Fruit fly (Drosophila melanogaster) whole organism, embryonic: ENCODE data around the gene CG15170.

Experiments
- Aef1 ChIP-seq: fragments of 200-800 bp; sonication (Bioruptor generic); IDR thresholded peaks from 3 replicates; pipeline ENCODE4 v1.3.6; 2022; ENCODE audit warnings: missing biosample characterization, missing genetic modification characterization
- Awh ChIP-seq: fragments of 200-800 bp; sonication (Bioruptor generic); IDR thresholded peaks from 2 replicates; pipeline ENCODE4, ENCODE4 v1.3.6; 2022; ENCODE audit warnings: missing biosample characterization, missing genetic modification characterization
- Bgb ChIP-seq: fragments of 200-800 bp; sonication (Bioruptor generic); IDR thresholded peaks from 2 replicates; pipeline ENCODE4 v1.3.6; 2022; ENCODE audit warnings: missing biosample characterization, missing genetic modification characterization; ENCODE audit not compliant: partially characterized antibody
- CG11560 ChIP-seq: fragments of 200-800 bp; sonication (Bioruptor generic); IDR thresholded peaks from 3 replicates; pipeline ENCODE4 v1.3.6; 2022; ENCODE audit warnings: missing biosample characterization, missing genetic modification characterization
- CG12071 ChIP-seq: fragments of 200-800 bp; sonication (Bioruptor generic); optimal IDR thresholded peaks from 3 replicates; lab custom pipeline; 2018; ENCODE audit warnings: missing biosample characterization, mild to moderate bottlenecking, missing genetic modification characterization
- CG13424 ChIP-seq: fragments of 200-800 bp; sonication (Bioruptor generic); optimal IDR thresholded peaks from 2 replicates; lab custom pipeline; 2019; ENCODE audit warnings: missing biosample characterization, mild to moderate bottlenecking, missing genetic modification characterization, moderate library complexity
- CG16815 ChIP-seq: fragments of 200-800 bp; sonication (Bioruptor generic); optimal IDR thresholded peaks from 3 replicates; lab custom pipeline; 2017; ENCODE audit warnings: missing biosample characterization, mild to moderate bottlenecking, missing genetic modification characterization
- CG18011 ChIP-seq: fragments of 200-800 bp; sonication (Bioruptor generic); optimal IDR thresholded peaks from 2 replicates; lab custom pipeline; 2017; ENCODE audit warnings: missing biosample characterization, missing genetic modification characterization, mild to moderate bottlenecking, moderate library complexity, missing genotype
- CG2712 ChIP-seq: fragments of 200-800 bp; optimal IDR thresholded peaks from 3 replicates; lab custom pipeline; 2019; ENCODE audit warnings: missing biosample characterization, mild to moderate bottlenecking, missing genetic modification characterization, moderate library complexity
- CG33557 ChIP-seq: fragments of 200-800 bp; sonication (Bioruptor generic); optimal IDR thresholded peaks from 2 replicates; lab custom pipeline; 2019; ENCODE audit warnings: missing biosample characterization, mild to moderate bottlenecking, missing genetic modification characterization, moderate library complexity
- CG42726 ChIP-seq: fragments of 200-800 bp; sonication (Bioruptor generic); IDR thresholded peaks from 2 replicates; pipeline ENCODE4 v1.3.6; 2022; ENCODE audit warnings: missing biosample characterization, missing genetic modification characterization; ENCODE audit not compliant: partially characterized antibody
- CG4424 ChIP-seq: fragments of 200-800 bp; sonication (Bioruptor generic); optimal IDR thresholded peaks from 3 replicates; lab custom pipeline; 2016; ENCODE audit warnings: missing biosample characterization, missing genetic modification characterization
- CG8281 ChIP-seq: fragments of 200-800 bp; sonication (Bioruptor generic); optimal IDR thresholded peaks from 2 replicates; lab custom pipeline; 2018; ENCODE audit warnings: missing biosample characterization, mild to moderate bottlenecking, missing genetic modification characterization, moderate library complexity
- CG8388 ChIP-seq: fragments of 200-800 bp; sonication (Bioruptor generic); optimal IDR thresholded peaks from 2 replicates; lab custom pipeline; 2019; ENCODE audit warnings: missing biosample characterization, mild to moderate bottlenecking, missing genetic modification characterization, moderate library complexity
- D19A ChIP-seq: fragments of 200-800 bp; optimal IDR thresholded peaks from 3 replicates; lab custom pipeline; 2019; ENCODE audit warnings: missing biosample characterization, mild to moderate bottlenecking, missing genetic modification characterization, moderate library complexity
- D19B ChIP-seq: fragments of 200-800 bp; sonication (Bioruptor generic); optimal IDR thresholded peaks from 2 replicates; lab custom pipeline; 2017; ENCODE audit warnings: missing biosample characterization, mild to moderate bottlenecking, missing genetic modification characterization
- Ets65A ChIP-seq: fragments of 200-800 bp; sonication (Bioruptor generic); peaks from one replicate; lab custom pipeline; 2016; ENCODE audit warnings: missing biosample characterization, missing genetic modification characterization
- HHEX ChIP-seq: fragments of 200-800 bp; sonication (Bioruptor generic); optimal IDR thresholded peaks from 3 replicates; lab custom pipeline; 2017; ENCODE audit warnings: missing biosample characterization, mild to moderate bottlenecking, missing genetic modification characterization, missing genetic modification reagents
- Hr3 ChIP-seq: fragments of 200-800 bp; sonication (Bioruptor generic); optimal IDR thresholded peaks from 3 replicates; lab custom pipeline; 2016; ENCODE audit warnings: missing biosample characterization, missing genetic modification characterization
- Kr ChIP-seq: fragments of 200-800 bp; sonication (Bioruptor generic); optimal IDR thresholded peaks from 2 replicates; lab custom pipeline; 2017; ENCODE audit warnings: missing biosample characterization, mild to moderate bottlenecking, missing genetic modification characterization
- MBD-R2 ChIP-seq: fragments of 200-800 bp; sonication (Bioruptor generic); IDR thresholded peaks from 2 replicates; pipeline ENCODE4 v1.3.6; 2022; ENCODE audit warnings: missing biosample characterization, missing genetic modification characterization
- Mes4 ChIP-seq: fragments of 200-800 bp; sonication (Bioruptor generic); optimal IDR thresholded peaks from 2 replicates; lab custom pipeline; 2016; ENCODE audit warnings: missing biosample characterization, missing genetic modification characterization
- Myb ChIP-seq: fragments of 200-800 bp; sonication (Bioruptor generic); optimal IDR thresholded peaks from 2 replicates; lab custom pipeline; 2016; ENCODE audit warnings: missing biosample characterization, missing genetic modification characterization
- Nf-YC ChIP-seq: fragments of 200-800 bp; optimal IDR thresholded peaks from 3 replicates; lab custom pipeline; 2019; ENCODE audit warnings: missing biosample characterization, mild to moderate bottlenecking, missing genetic modification characterization, moderate library complexity
- Optix ChIP-seq: fragments of 200-800 bp; sonication (Bioruptor generic); IDR thresholded peaks from 3 replicates; pipeline ENCODE4 v1.3.6; 2022; ENCODE audit warnings: missing biosample characterization, missing genetic modification characterization
- Scr ChIP-seq: fragments of 200-800 bp; sonication (Bioruptor generic); IDR thresholded peaks from 2 replicates; pipeline ENCODE4 v1.3.6; 2022; ENCODE audit warnings: missing biosample characterization, missing genetic modification characterization; ENCODE audit not compliant: partially characterized antibody
- Sox102F ChIP-seq: fragments of 200-800 bp; sonication (Bioruptor generic); optimal IDR thresholded peaks from 2 replicates; lab custom pipeline; 2018; ENCODE audit warnings: missing biosample characterization, mild to moderate bottlenecking, missing genetic modification characterization, moderate library complexity
- Xrp1 ChIP-seq: fragments of 200-800 bp; sonication (Bioruptor generic); IDR thresholded peaks from 2 replicates; pipeline ENCODE4 v1.3.6; 2022; ENCODE audit warnings: missing biosample characterization, missing genetic modification characterization
- al ChIP-seq: fragments of 200-800 bp; sonication (Bioruptor generic); IDR thresholded peaks from 2 replicates; pipeline ENCODE4 v1.3.6; 2022; ENCODE audit warnings: missing biosample characterization, missing genetic modification characterization
- bsh ChIP-seq, 2 experiments: fragments of 200-800 bp; sonication (Bioruptor generic); optimal IDR thresholded peaks; 2 replicates each; lab custom pipeline; 2017 to 2018; ENCODE audit warnings: mild to moderate bottlenecking in 2 of 2, missing biosample characterization in 2 of 2, missing genetic modification characterization in 2 of 2, moderate library complexity in 1 of 2
- cad ChIP-seq: fragments of >200 bp; optimal IDR thresholded peaks from 2 replicates; lab custom pipeline; 2017; ENCODE audit warnings: missing biosample characterization, missing genetic modification characterization
- dmrt11E ChIP-seq: fragments of 200-800 bp; sonication (Bioruptor generic); optimal IDR thresholded peaks from 3 replicates; lab custom pipeline; 2018; ENCODE audit warnings: missing biosample characterization, mild to moderate bottlenecking, missing genetic modification characterization, moderate library complexity
- dpn ChIP-seq, 2 experiments: fragments of 200-800 bp; sonication (Bioruptor generic); optimal IDR thresholded peaks; 3 replicates each; lab custom pipeline; 2016; ENCODE audit warnings: missing biosample characterization in 2 of 2, missing genetic modification characterization in 2 of 2
- ftz-f1 ChIP-seq: fragments of 200-800 bp; sonication (Bioruptor generic); optimal IDR thresholded peaks from 2 replicates; lab custom pipeline; 2016; ENCODE audit warnings: missing biosample characterization, missing genetic modification characterization
- gfzf ChIP-seq: fragments of 200-800 bp; sonication (Bioruptor generic); optimal IDR thresholded peaks from 2 replicates; lab custom pipeline; 2016; ENCODE audit warnings: missing biosample characterization, mild to moderate bottlenecking, missing genetic modification characterization, moderate library complexity
- h ChIP-seq: fragments of >200 bp; optimal IDR thresholded peaks from 2 replicates; lab custom pipeline; 2017
- hkb ChIP-seq, 2 experiments: fragments of 200-800 bp in 1 of 2; fragments of >200 bp in 1 of 2; sonication (Bioruptor generic) in 1 of 2; IDR thresholded peaks in 1 of 2; optimal IDR thresholded peaks in 1 of 2; 2 replicates each; pipeline versions ENCODE4 v1.3.6 to Lab custom; 2017 to 2022; ENCODE audit warnings: missing biosample characterization in 1 of 2, missing genetic modification characterization in 1 of 2
- jigr1 ChIP-seq: fragments of 200-800 bp; sonication (Bioruptor generic); IDR thresholded peaks from 3 replicates; pipeline ENCODE4 v1.3.6; 2022; ENCODE audit warnings: missing biosample characterization, missing genetic modification characterization
- ken ChIP-seq: fragments of 200-800 bp; sonication (Bioruptor generic); IDR thresholded peaks from 3 replicates; pipeline ENCODE4 v1.3.6; 2022; ENCODE audit warnings: missing biosample characterization, missing genetic modification characterization
- lbe ChIP-seq: fragments of 200-800 bp; sonication (Bioruptor generic); optimal IDR thresholded peaks from 2 replicates; lab custom pipeline; 2016; ENCODE audit warnings: missing biosample characterization, mild to moderate bottlenecking, missing genetic modification characterization
- oc ChIP-seq: fragments of 200-800 bp; sonication (Bioruptor generic); optimal IDR thresholded peaks from 2 replicates; lab custom pipeline; 2018; ENCODE audit warnings: missing biosample characterization, mild to moderate bottlenecking, missing genetic modification characterization, moderate library complexity
- onecut ChIP-seq: fragments of 200-800 bp; sonication (Bioruptor generic); IDR thresholded peaks from 2 replicates; pipeline ENCODE4 v1.3.6; 2022; ENCODE audit warnings: missing biosample characterization, missing genetic modification characterization
- org-1 ChIP-seq: fragments of 200-800 bp; sonication (Bioruptor generic); optimal IDR thresholded peaks from 2 replicates; lab custom pipeline; 2017; ENCODE audit warnings: missing biosample characterization, missing genetic modification characterization
- pfk ChIP-seq: fragments of 200-800 bp; sonication (Bioruptor generic); optimal IDR thresholded peaks from 2 replicates; lab custom pipeline; 2018; ENCODE audit warnings: missing biosample characterization, mild to moderate bottlenecking, missing genetic modification characterization, moderate library complexity
- sc ChIP-seq, 3 experiments: fragments of >200 bp in 2 of 3; fragments of 200-800 bp in 1 of 3; sonication (Bioruptor generic) in 1 of 3; optimal IDR thresholded peaks; 2 replicates in 2 of 3; 3 replicates in 1 of 3; lab custom pipeline; 2017; ENCODE audit warnings: mild to moderate bottlenecking in 1 of 3, missing biosample characterization in 1 of 3, missing genetic modification characterization in 1 of 3, missing genetic modification reagents in 1 of 3
- sens ChIP-seq: fragments of 200-800 bp; sonication (Bioruptor generic); peaks from one replicate; lab custom pipeline; 2016; ENCODE audit warnings: missing biosample characterization, missing genetic modification characterization
- trem ChIP-seq: fragments of 200-800 bp; optimal IDR thresholded peaks from 3 replicates; lab custom pipeline; 2019; ENCODE audit warnings: missing biosample characterization, mild to moderate bottlenecking, missing genetic modification characterization, moderate library complexity
- zf30C ChIP-seq: fragments of 200-800 bp; sonication (Bioruptor generic); optimal IDR thresholded peaks from 3 replicates; lab custom pipeline; 2018; ENCODE audit warnings: missing biosample characterization, mild to moderate bottlenecking, missing genetic modification characterization

CG15170 gene

DNA sequence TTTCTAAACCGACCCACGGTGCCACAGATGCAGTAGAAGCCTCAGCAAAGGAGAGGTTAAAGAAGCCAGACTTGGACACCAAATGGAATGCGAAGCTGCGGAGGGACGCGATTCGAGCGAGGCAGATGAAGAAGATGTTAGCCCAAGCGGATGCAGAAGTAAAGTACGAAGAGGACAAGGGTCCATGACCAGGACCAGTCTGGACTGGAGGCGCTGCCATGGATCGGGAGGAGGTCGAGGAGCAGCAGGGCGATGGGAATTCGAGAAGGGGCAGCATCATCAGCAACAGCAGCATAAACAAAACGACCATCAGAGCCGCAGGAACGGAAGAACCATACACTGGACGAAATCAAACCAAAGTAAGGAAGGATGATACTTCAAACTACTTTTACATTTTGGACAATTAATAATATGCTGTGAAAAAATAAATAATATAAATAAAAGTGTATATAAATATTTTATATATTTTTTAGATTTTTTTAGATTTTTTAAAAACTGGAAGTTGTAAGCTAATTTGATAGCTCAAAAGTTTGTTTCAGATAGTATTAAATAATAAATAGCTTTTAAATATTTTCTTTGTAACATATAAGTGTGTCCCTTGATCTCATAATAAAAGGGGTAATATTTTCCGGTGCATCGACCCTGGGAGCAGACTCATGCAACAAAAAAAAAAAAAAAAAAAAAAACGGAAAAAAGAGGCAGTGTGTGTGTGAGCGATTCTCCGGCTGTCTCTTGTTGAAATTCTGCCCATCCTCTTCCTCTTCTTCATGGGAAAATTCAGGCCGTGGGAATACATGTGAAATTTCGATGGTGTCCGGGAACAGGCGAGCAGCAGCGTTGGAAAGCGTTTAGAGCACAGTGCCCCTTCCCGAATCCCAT, 43.2 kb downstream of the CG15170 start:
- TF ChIP-seq CG42726 (no peak), dpn (GFP tag; optimal IDR thresholded peaks at IDR 0.05; lab: Kevin White, UChicago) (no peak), sc (optimal IDR thresholded peaks at IDR 0.05; lab: Kevin White, UChicago) (no peak), sc (GFP tag; optimal IDR thresholded peaks at IDR 0.05; lab: Kevin White, UChicago) (peak; percentile 46), cad (GFP tag; lab: Kevin White, UChicago) (no peak), D19B (GFP tag; lab: Kevin White, UChicago) (no peak), Xrp1 (GFP tag; lab: Robert Waterston, UW) (peak; percentile 51; the same call in 1 of the 2 replicates), jigr1 (GFP tag; lab: Robert Waterston, UW) (no peak), oc (tag; lab: Kevin White, UChicago) (no peak), Optix (GFP tag; lab: Robert Waterston, UW) (no peak), Aef1 (GFP tag; lab: Robert Waterston, UW) (0 out of 3 replicates have a peak, but pooled peaks have one; percentile 12), Hr3 (GFP tag; lab: Kevin White, UChicago) (peak; percentile 37), CG8388 (GFP tag; lab: Kevin White, UChicago) (peak; percentile 53), HHEX (GFP tag; lab: Kevin White, UChicago) (no peak), Ets65A (GFP tag; lab: Kevin White, UChicago) (peak; percentile 45), sens (GFP tag; lab: Kevin White, UChicago) (no peak), gfzf (no peak), Sox102F (GFP tag; lab: Kevin White, UChicago) (peak; percentile 43), ken (0 out of 3 replicates have a peak, but pooled peaks have one; percentile 33), dmrt11E (tag; lab: Kevin White, UChicago) (peak; percentile 83), onecut (GFP tag; lab: Robert Waterston, UW) (no peak), Nf-YC (no peak), zf30C (GFP tag; lab: Kevin White, UChicago) (peak; percentile 63), Myb (GFP tag; lab: Kevin White, UChicago) (no peak), CG18011 (no peak), h (lab: Kevin White, UChicago) (peak; percentile 51), trem (tag; lab: Kevin White, UChicago) (peak; percentile 53), Kr (GFP tag; lab: Kevin White, UChicago) (no peak), org-1 (GFP tag; lab: Kevin White, UChicago) (no peak), CG11560 (tag; lab: Robert Waterston, UW) (no peak), lbe (GFP tag; lab: Kevin White, UChicago) (peak; percentile 58), CG33557 (peak; percentile 32), MBD-R2 (GFP tag; lab: Robert Waterston, UW) (no peak), Awh (GFP tag; lab: Robert Waterston, UW) (no peak), Scr (GFP tag; lab: Robert Waterston, UW) (no peak), CG12071 (GFP tag; lab: Kevin White, UChicago) (no peak), ftz-f1 (GFP tag; lab: Kevin White, UChicago) (no peak), CG16815 (GFP tag; lab: Kevin White, UChicago) (peak; percentile 7), CG13424 (peak; percentile 23), bsh (GFP tag; optimal IDR thresholded peaks at IDR 0.05; lab: Kevin White, UChicago) (peak; percentile 68 to 92), Bgb (GFP tag; lab: Robert Waterston, UW) (no peak), CG2712 (tag; lab: Kevin White, UChicago) (peak; percentile 77), pfk (GFP tag; lab: Kevin White, UChicago) (no peak), D19A (peak; percentile 43), CG8281 (no peak), hkb (optimal IDR thresholded peaks at IDR 0.05; lab: Kevin White, UChicago) (no peak), hkb (GFP tag; IDR thresholded peaks at IDR 0.05; lab: Robert Waterston, UW) (0 out of 2 replicates have a peak, but pooled peaks have one; percentile 7), CG4424 (peak; percentile 35), al (GFP tag; lab: Robert Waterston, UW) (no peak), Mes4 (GFP tag; lab: Kevin White, UChicago) (no peak)
